Worm (Caenorhabditis elegans) whole organism, L2 larva: ENCODE results near the gene shk-1.

Experiments used
- C34F6.9 ChIP-seq: fragments of 150-350 bp; optimal IDR thresholded peaks from 2 replicates; lab custom pipeline; 2014; ENCODE audit warnings: missing biosample characterization, missing genetic modification characterization
- F13H6.1 ChIP-seq: sonication (generic microtip); optimal IDR thresholded peaks from 2 replicates; lab custom pipeline; 2016; ENCODE audit warnings: missing genetic modification characterization, missing compliant biosample characterization
- R02D3.7 ChIP-seq: fragments of 150-350 bp; optimal IDR thresholded peaks from 2 replicates; lab custom pipeline; 2014; ENCODE audit warnings: missing biosample characterization, missing genetic modification characterization
- Y55F3AM.14 ChIP-seq: fragments of 200-800 bp; sonication (Bioruptor generic); optimal IDR thresholded peaks from 2 replicates; lab custom pipeline; 2018; ENCODE audit warnings: mild to moderate bottlenecking, missing genetic modification characterization, missing compliant biosample characterization
- ZK546.5 ChIP-seq: sonication (generic microtip); optimal IDR thresholded peaks from 2 replicates; lab custom pipeline; 2017; ENCODE audit warnings: missing biosample characterization, missing genetic modification characterization
- alr-1 ChIP-seq: fragments of 150-350 bp; optimal IDR thresholded peaks from 2 replicates; lab custom pipeline; 2014; ENCODE audit warnings: missing biosample characterization, missing genetic modification characterization
- aly-2 ChIP-seq: fragments of 150-350 bp; optimal IDR thresholded peaks from 2 replicates; lab custom pipeline; 2014; ENCODE audit warnings: missing biosample characterization, missing genetic modification characterization
- ama-1 ChIP-seq: fragments of 150-350 bp; optimal IDR thresholded peaks from 2 replicates; lab custom pipeline; 2018; ENCODE audit warnings: inconsistent platforms
- blmp-1 ChIP-seq: sonication (generic microtip); optimal IDR thresholded peaks from 2 replicates; lab custom pipeline; 2017; ENCODE audit warnings: missing genetic modification characterization, mild to moderate bottlenecking, missing compliant biosample characterization, antibody characterized with exemption, moderate library complexity; ENCODE audit not compliant: insufficient read depth
- ceh-16 ChIP-seq: fragments of 150-350 bp; optimal IDR thresholded peaks from 2 replicates; lab custom pipeline; 2014; ENCODE audit warnings: missing biosample characterization, missing genetic modification characterization
- crh-2 ChIP-seq: sonication (generic microtip); optimal IDR thresholded peaks from 2 replicates; lab custom pipeline; 2017; ENCODE audit warnings: missing biosample characterization, missing genetic modification characterization
- dmd-4 ChIP-seq: sonication (generic microtip); optimal IDR thresholded peaks from 2 replicates; lab custom pipeline; 2017; ENCODE audit warnings: missing biosample characterization, missing genetic modification characterization
- egl-27 ChIP-seq: sonication (generic microtip); optimal IDR thresholded peaks from 3 replicates; lab custom pipeline; 2017; ENCODE audit warnings: missing biosample characterization, missing genetic modification reagents, missing genetic modification characterization
- elt-1 ChIP-seq: fragments of 150-350 bp; optimal IDR thresholded peaks from 2 replicates; lab custom pipeline; 2014; ENCODE audit warnings: missing biosample characterization, missing genetic modification characterization
- fos-1 ChIP-seq: fragments of 150-350 bp; optimal IDR thresholded peaks from 2 replicates; lab custom pipeline; 2014; ENCODE audit warnings: missing biosample characterization, missing genetic modification characterization
- gmeb-1 ChIP-seq: fragments of 150-350 bp; optimal IDR thresholded peaks from 2 replicates; lab custom pipeline; 2014; ENCODE audit warnings: missing biosample characterization, missing genetic modification characterization
- lin-11 ChIP-seq: fragments of 150-350 bp; sonication (generic microtip); optimal IDR thresholded peaks from 2 replicates; lab custom pipeline; 2014; ENCODE audit warnings: missing biosample characterization, missing genetic modification characterization, inconsistent platforms, mixed read lengths
- lin-13 ChIP-seq: fragments of 150-350 bp; optimal IDR thresholded peaks from 2 replicates; lab custom pipeline; 2014; ENCODE audit warnings: missing biosample characterization, missing genetic modification reagents, missing genetic modification characterization
- lin-39 ChIP-seq: fragments of 150-350 bp; optimal IDR thresholded peaks from 2 replicates; lab custom pipeline; 2014; ENCODE audit warnings: missing biosample characterization, missing genetic modification reagents, missing genetic modification characterization
- lsy-2 ChIP-seq, 2 experiments: fragments of 150-350 bp in 1 of 2; sonication (generic microtip) in 1 of 2; optimal IDR thresholded peaks; 2 replicates each; lab custom pipeline; 2014 to 2017; ENCODE audit warnings: missing biosample characterization in 2 of 2, missing genetic modification characterization in 2 of 2
- mab-5 ChIP-seq: fragments of 150-350 bp; optimal IDR thresholded peaks from 2 replicates; lab custom pipeline; 2014; ENCODE audit warnings: missing biosample characterization, missing genetic modification characterization
- mbf-1 ChIP-seq: sonication (generic microtip); optimal IDR thresholded peaks from 2 replicates; lab custom pipeline; 2017; ENCODE audit warnings: missing biosample characterization, missing genetic modification characterization
- mdl-1 ChIP-seq, 2 experiments: fragments of 150-350 bp in 1 of 2; sonication (generic microtip) in 1 of 2; optimal IDR thresholded peaks; 2 replicates each; lab custom pipeline; 2017; ENCODE audit warnings: missing biosample characterization in 2 of 2, missing genetic modification characterization in 2 of 2
- nhr-10 ChIP-seq: sonication (generic microtip); optimal IDR thresholded peaks from 2 replicates; lab custom pipeline; 2017; ENCODE audit warnings: missing biosample characterization, missing genetic modification characterization
- nhr-11 ChIP-seq: fragments of 150-350 bp; optimal IDR thresholded peaks from 2 replicates; lab custom pipeline; 2014; ENCODE audit warnings: missing biosample characterization, missing genetic modification characterization
- nhr-12 ChIP-seq: fragments of 150-350 bp; optimal IDR thresholded peaks from 2 replicates; lab custom pipeline; 2014; ENCODE audit warnings: missing biosample characterization, missing genetic modification characterization
- nhr-129 ChIP-seq: fragments of 150-350 bp; optimal IDR thresholded peaks from 2 replicates; lab custom pipeline; 2014; ENCODE audit warnings: missing biosample characterization, missing genetic modification characterization
- nhr-21 ChIP-seq: fragments of 150-350 bp; optimal IDR thresholded peaks from 2 replicates; lab custom pipeline; 2014; ENCODE audit warnings: missing biosample characterization, missing genetic modification characterization
- nhr-23 ChIP-seq: fragments of 150-350 bp; optimal IDR thresholded peaks from 2 replicates; lab custom pipeline; 2014; ENCODE audit warnings: missing biosample characterization, missing genetic modification reagents, missing genetic modification characterization
- nhr-237 ChIP-seq: fragments of 150-350 bp; optimal IDR thresholded peaks from 2 replicates; lab custom pipeline; 2014; ENCODE audit warnings: missing biosample characterization, missing genetic modification characterization
- nhr-25 ChIP-seq: fragments of 150-350 bp; sonication (generic microtip); optimal IDR thresholded peaks from 3 replicates; lab custom pipeline; 2014; ENCODE audit warnings: missing biosample characterization, missing genetic modification characterization
- nhr-6 ChIP-seq: fragments of 150-350 bp; optimal IDR thresholded peaks from 2 replicates; lab custom pipeline; 2014; ENCODE audit warnings: missing biosample characterization, missing genetic modification characterization
- peb-1 ChIP-seq: fragments of 150-350 bp; optimal IDR thresholded peaks from 2 replicates; lab custom pipeline; 2014; ENCODE audit warnings: missing biosample characterization, missing genetic modification characterization
- sem-4 ChIP-seq: fragments of 150-350 bp; optimal IDR thresholded peaks from 2 replicates; lab custom pipeline; 2014; ENCODE audit warnings: missing biosample characterization, missing genetic modification reagents, missing genetic modification characterization
- skn-1 ChIP-seq: sonication (generic microtip); optimal IDR thresholded peaks from 2 replicates; lab custom pipeline; 2017; ENCODE audit warnings: missing biosample characterization, missing genetic modification characterization
- sma-3 ChIP-seq: sonication (generic microtip); optimal IDR thresholded peaks from 2 replicates; lab custom pipeline; 2016; ENCODE audit warnings: missing genetic modification reagents, missing genetic modification characterization, missing compliant biosample characterization
- sma-9 ChIP-seq, 2 experiments: fragments of 150-350 bp in 1 of 2; sonication (generic microtip) in 1 of 2; optimal IDR thresholded peaks; 2 replicates each; lab custom pipeline; 2014 to 2016; ENCODE audit warnings: missing genetic modification characterization in 2 of 2, mild to moderate bottlenecking in 1 of 2, missing biosample characterization in 1 of 2, missing compliant biosample characterization in 1 of 2, missing genetic modification reagents in 1 of 2, moderate library complexity in 1 of 2
- snpc-4 ChIP-seq: fragments of 150-350 bp; optimal IDR thresholded peaks from 2 replicates; lab custom pipeline; 2014; ENCODE audit warnings: missing biosample characterization, missing genetic modification characterization
- unc-55 ChIP-seq: fragments of 150-350 bp; sonication (generic microtip); optimal IDR thresholded peaks from 3 replicates; lab custom pipeline; 2014; ENCODE audit warnings: missing biosample characterization, missing genetic modification reagents, missing genetic modification characterization
- unc-62 ChIP-seq: fragments of 150-350 bp; optimal IDR thresholded peaks from 2 replicates; lab custom pipeline; 2014; ENCODE audit warnings: missing biosample characterization, missing genetic modification reagents, missing genetic modification characterization
- ztf-1 ChIP-seq: fragments of 200-800 bp; sonication (Bioruptor generic); conservative IDR thresholded peaks from 2 replicates; pipeline ENCODE4 v1.3.6; 2022; ENCODE audit warnings: missing genetic modification characterization, missing compliant biosample characterization
- ztf-4 ChIP-seq: fragments of 150-350 bp; optimal IDR thresholded peaks from 2 replicates; lab custom pipeline; 2014; ENCODE audit warnings: missing biosample characterization, missing genetic modification characterization

Gene shk-1

DNA sequence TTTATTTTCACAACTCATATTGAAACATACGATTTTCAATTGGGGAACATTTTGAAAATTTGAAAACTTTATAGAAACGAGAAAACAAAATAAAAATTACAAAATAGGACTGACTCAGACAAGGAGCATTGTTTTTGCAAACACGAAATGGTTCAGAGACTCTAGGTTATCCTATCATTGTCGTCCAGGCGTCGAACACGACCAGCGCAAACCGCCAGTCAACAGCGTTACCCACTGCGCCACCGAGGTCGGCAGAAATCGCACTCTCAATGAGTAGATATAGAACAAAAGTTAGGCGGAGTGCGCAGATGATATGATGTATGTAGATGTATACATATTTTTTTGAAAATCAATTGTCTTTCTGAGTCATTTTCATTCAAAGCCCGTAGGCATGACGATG is 16.6 kb downstream of the shk-1 start:
- TF ChIP-seq unc-62 (no peak), blmp-1 (tag; lab: Kevin White, UChicago) (no peak), elt-1 (no peak), mbf-1 (tag; lab: Kevin White, UChicago) (no peak), lsy-2 (tag; optimal IDR thresholded peaks at IDR 0.05; lab: Kevin White, UChicago) (peak; percentile 32 to 43), nhr-129 (tag; lab: Kevin White, UChicago) (peak; percentile 43), lin-13 (GFP tag; lab: Kevin White, UChicago) (peak; percentile 52), egl-27 (no peak), nhr-21 (tag; lab: Kevin White, UChicago) (peak; percentile 67), unc-55 (GFP tag; lab: Kevin White, UChicago) (peak; percentile 41), dmd-4 (no peak), ZK546.5 (tag; lab: Kevin White, UChicago) (no peak), fos-1 (tag; lab: Kevin White, UChicago) (peak; percentile 52), lin-11 (tag; lab: Kevin White, UChicago) (peak; percentile 76), ztf-1 (GFP tag; lab: Robert Waterston, UW) (no peak), snpc-4 (peak; percentile 29), R02D3.7 (tag; lab: Kevin White, UChicago) (peak; percentile 3), sem-4 (peak; percentile 47), sma-3 (GFP tag; lab: Kevin White, UChicago) (peak; percentile 82), nhr-23 (tag; lab: Kevin White, UChicago) (no peak), aly-2 (tag; lab: Kevin White, UChicago) (no peak), skn-1 (tag; lab: Kevin White, UChicago) (no peak), lin-39 (tag; lab: Kevin White, UChicago) (no peak), nhr-10 (no peak), peb-1 (no peak), ama-1 (lab: Kevin White, UChicago) (no peak), nhr-25 (tag; lab: Kevin White, UChicago) (peak; percentile 6), nhr-12 (tag; lab: Kevin White, UChicago) (no peak), Y55F3AM.14 (GFP tag; lab: Kevin White, UChicago) (peak; percentile 60), nhr-11 (tag; lab: Kevin White, UChicago) (no peak), C34F6.9 (peak; percentile 4), mdl-1 (tag; optimal IDR thresholded peaks at IDR 0.05; lab: Kevin White, UChicago) (no peak), F13H6.1 (tag; lab: Kevin White, UChicago) (peak; percentile 49), nhr-6 (tag; lab: Kevin White, UChicago) (no peak), ceh-16 (tag; lab: Kevin White, UChicago) (no peak), gmeb-1 (tag; lab: Kevin White, UChicago) (peak; percentile 45), mab-5 (tag; lab: Kevin White, UChicago) (peak; percentile 27), sma-9 (GFP tag; optimal IDR thresholded peaks at IDR 0.05; lab: Kevin White, UChicago) (peak; percentile 74), sma-9 (tag; optimal IDR thresholded peaks at IDR 0.05; lab: Kevin White, UChicago) (no peak), crh-2 (tag; lab: Kevin White, UChicago) (peak; percentile 59), ztf-4 (tag; lab: Kevin White, UChicago) (no peak), nhr-237 (tag; lab: Kevin White, UChicago) (no peak), alr-1 (tag; lab: Kevin White, UChicago) (no peak)

DNA sequence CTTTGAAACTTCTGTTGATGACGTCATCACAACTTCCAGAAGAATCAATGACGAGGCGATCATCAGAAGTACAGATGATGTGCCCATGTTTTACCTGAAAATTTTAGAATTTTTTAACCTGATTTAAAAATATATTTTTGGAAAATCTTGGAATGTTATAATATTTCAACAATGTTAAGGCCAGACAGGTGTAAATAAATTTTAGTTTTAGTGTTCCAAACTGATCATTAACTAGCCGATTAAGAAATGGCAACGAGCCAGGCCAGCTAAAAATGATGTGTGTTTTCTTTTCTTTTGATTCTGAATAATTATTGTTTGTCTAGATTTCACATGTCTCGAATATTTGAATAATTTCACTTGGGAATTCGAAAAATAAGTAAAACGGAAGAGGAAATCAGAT is 17.8 kb downstream of the shk-1 start, which contains the start of gene T10B9.9:
T10B9.9 (minus strand) TSS at position 101 of the 400 bp plus-strand sequence.
- no peak for TF ChIP-seq nhr-11 (tag; lab: Kevin White, UChicago)
- TF ChIP-seq ama-1 (lab: Kevin White, UChicago): no peak
- no peak for TF ChIP-seq lin-11 (tag; lab: Kevin White, UChicago)
- no peak for TF ChIP-seq R02D3.7 (tag; lab: Kevin White, UChicago)
